Fruit fly (Drosophila melanogaster): ENCODE measurements around the gene CG42718.

dm6 chr3L:16321172-16321571, at the start of gene CG42718:
- no peak for TF ChIP-seq CTCF (optimal IDR thresholded peaks at IDR 0.05)
- no peak for TF ChIP-seq CG8478 (optimal IDR thresholded peaks at IDR 0.05)
